Worm (Caenorhabditis elegans) whole organism, mixed stage, embryonic: ENCODE data around the gene Y15E3A.5.

Experiments used
- M03D4.4 ChIP-seq: sonication (generic microtip); optimal IDR thresholded peaks from 2 replicates; lab custom pipeline; 2017; ENCODE audit warnings: mild to moderate bottlenecking, missing genetic modification characterization, missing compliant biosample characterization
- bed-3 ChIP-seq: fragments of 200-800 bp; sonication (Bioruptor generic); optimal IDR thresholded peaks from 3 replicates; lab custom pipeline; 2018; ENCODE audit warnings: mild to moderate bottlenecking, missing genetic modification characterization, moderate library complexity, missing compliant biosample characterization
- blmp-1 ChIP-seq: fragments of 150-350 bp; optimal IDR thresholded peaks from 2 replicates; lab custom pipeline; 2014; ENCODE audit warnings: missing biosample characterization, missing genetic modification characterization
- ceh-39 ChIP-seq: fragments of 150-350 bp; optimal IDR thresholded peaks from 2 replicates; lab custom pipeline; 2014; ENCODE audit warnings: missing biosample characterization, missing genetic modification characterization
- ceh-43 ChIP-seq: fragments of 200-800 bp; sonication (Bioruptor generic); optimal IDR thresholded peaks from 2 replicates; lab custom pipeline; 2018; ENCODE audit warnings: mild to moderate bottlenecking, missing genetic modification characterization, moderate library complexity, missing compliant biosample characterization
- ceh-83 ChIP-seq: fragments of 200-800 bp; sonication (Bioruptor generic); optimal IDR thresholded peaks from 2 replicates; lab custom pipeline; 2018; ENCODE audit warnings: mild to moderate bottlenecking, missing genetic modification characterization, missing compliant biosample characterization
- ces-1 ChIP-seq: fragments of 150-350 bp; optimal IDR thresholded peaks from 2 replicates; lab custom pipeline; 2014; ENCODE audit warnings: missing biosample characterization, missing genetic modification reagents, missing genetic modification characterization
- cnd-1 ChIP-seq: fragments of 200-800 bp; sonication (Bioruptor generic); optimal IDR thresholded peaks from 2 replicates; lab custom pipeline; 2018; ENCODE audit warnings: mild to moderate bottlenecking, missing genetic modification characterization, missing compliant biosample characterization
- drap-1 ChIP-seq: fragments of 200-800 bp; sonication (Bioruptor generic); optimal IDR thresholded peaks from 3 replicates; lab custom pipeline; 2018; ENCODE audit warnings: mild to moderate bottlenecking, missing genetic modification characterization, missing compliant biosample characterization
- elt-1 ChIP-seq: sonication (generic microtip); optimal IDR thresholded peaks from 2 replicates; lab custom pipeline; 2017; ENCODE audit warnings: missing genetic modification characterization, mild to moderate bottlenecking, missing compliant biosample characterization, antibody characterized with exemption, moderate library complexity, borderline replicate concordance; ENCODE audit not compliant: insufficient read depth
- elt-3 ChIP-seq: fragments of 150-350 bp; optimal IDR thresholded peaks from 2 replicates; lab custom pipeline; 2014; ENCODE audit warnings: missing biosample characterization, missing genetic modification characterization
- flh-1 ChIP-seq: fragments of 200-800 bp; sonication (Bioruptor generic); optimal IDR thresholded peaks from 2 replicates; lab custom pipeline; 2018; ENCODE audit warnings: mild to moderate bottlenecking, missing genetic modification characterization, moderate library complexity, missing compliant biosample characterization
- hlh-1 ChIP-seq: fragments of 150-350 bp; optimal IDR thresholded peaks from 2 replicates; lab custom pipeline; 2014; ENCODE audit warnings: missing biosample characterization, missing genetic modification reagents, missing genetic modification characterization
- lin-13 ChIP-seq: fragments of 150-350 bp; optimal IDR thresholded peaks from 2 replicates; lab custom pipeline; 2014; ENCODE audit warnings: missing biosample characterization, missing genetic modification characterization
- lin-32 ChIP-seq: fragments of 200-800 bp; sonication (Bioruptor generic); optimal IDR thresholded peaks from 2 replicates; lab custom pipeline; 2018; ENCODE audit warnings: mild to moderate bottlenecking, missing genetic modification characterization, missing compliant biosample characterization
- lsy-2 ChIP-seq: fragments of 150-350 bp; optimal IDR thresholded peaks from 2 replicates; lab custom pipeline; 2014; ENCODE audit warnings: missing biosample characterization, missing genetic modification characterization
- mab-5 ChIP-seq: fragments of 150-350 bp; optimal IDR thresholded peaks from 2 replicates; lab custom pipeline; 2014; ENCODE audit warnings: missing biosample characterization, missing genetic modification characterization
- mep-1 ChIP-seq: fragments of 150-350 bp; optimal IDR thresholded peaks from 2 replicates; lab custom pipeline; 2017; ENCODE audit warnings: missing biosample characterization, missing genetic modification reagents, missing genetic modification characterization, inconsistent platforms
- mls-2 ChIP-seq: sonication (generic microtip); optimal IDR thresholded peaks from 2 replicates; lab custom pipeline; 2016; ENCODE audit warnings: mild to moderate bottlenecking, missing genetic modification characterization, moderate library complexity, missing compliant biosample characterization
- nhr-12 ChIP-seq: fragments of 150-350 bp; optimal IDR thresholded peaks from 2 replicates; lab custom pipeline; 2014; ENCODE audit warnings: missing biosample characterization, missing genetic modification characterization
- nhr-2 ChIP-seq: fragments of 150-350 bp; optimal IDR thresholded peaks from 2 replicates; lab custom pipeline; 2014; ENCODE audit warnings: missing biosample characterization, missing genetic modification characterization
- nhr-237 ChIP-seq: fragments of 150-350 bp; optimal IDR thresholded peaks from 2 replicates; lab custom pipeline; 2014; ENCODE audit warnings: missing biosample characterization, missing genetic modification characterization
- nhr-28 ChIP-seq: fragments of 150-350 bp; optimal IDR thresholded peaks from 2 replicates; lab custom pipeline; 2014; ENCODE audit warnings: missing biosample characterization, missing genetic modification characterization
- nhr-76 ChIP-seq: sonication (generic microtip); optimal IDR thresholded peaks from 2 replicates; lab custom pipeline; 2017; ENCODE audit warnings: missing biosample characterization, missing genetic modification characterization
- sem-2 ChIP-seq: fragments of 200-800 bp; sonication (Bioruptor generic); optimal IDR thresholded peaks from 2 replicates; lab custom pipeline; 2018; ENCODE audit warnings: mild to moderate bottlenecking, missing genetic modification characterization, missing compliant biosample characterization
- snpc-4 ChIP-seq: fragments of 150-350 bp; optimal IDR thresholded peaks from 2 replicates; lab custom pipeline; 2014; ENCODE audit warnings: missing biosample characterization, missing genetic modification characterization
- sptf-1 ChIP-seq: sonication (generic microtip); optimal IDR thresholded peaks from 2 replicates; lab custom pipeline; 2017; ENCODE audit warnings: mild to moderate bottlenecking, missing genetic modification characterization, moderate library complexity, missing compliant biosample characterization
- tbx-8 ChIP-seq: fragments of 200-800 bp; sonication (Bioruptor generic); optimal IDR thresholded peaks from 2 replicates; lab custom pipeline; 2018; ENCODE audit warnings: mild to moderate bottlenecking, missing genetic modification characterization, moderate library complexity, missing compliant biosample characterization
- unc-120 ChIP-seq: sonication (generic microtip); optimal IDR thresholded peaks from 2 replicates; lab custom pipeline; 2017; ENCODE audit warnings: missing genetic modification characterization, missing compliant biosample characterization; ENCODE audit not compliant: poor library complexity, severe bottlenecking
- unc-39 ChIP-seq: fragments of 150-350 bp; optimal IDR thresholded peaks from 2 replicates; lab custom pipeline; 2014; ENCODE audit warnings: missing biosample characterization, missing genetic modification characterization
- unc-62 ChIP-seq: fragments of 150-350 bp; optimal IDR thresholded peaks from 2 replicates; lab custom pipeline; 2014; ENCODE audit warnings: missing biosample characterization, missing genetic modification reagents, missing genetic modification characterization
- zip-8 ChIP-seq: fragments of 150-350 bp; optimal IDR thresholded peaks from 2 replicates; lab custom pipeline; 2014; ENCODE audit warnings: missing biosample characterization, missing genetic modification characterization
- ztf-11 ChIP-seq: fragments of 150-350 bp; optimal IDR thresholded peaks from 2 replicates; lab custom pipeline; 2014; ENCODE audit warnings: missing biosample characterization, missing genetic modification characterization

Y15E3A.5 gene

DNA sequence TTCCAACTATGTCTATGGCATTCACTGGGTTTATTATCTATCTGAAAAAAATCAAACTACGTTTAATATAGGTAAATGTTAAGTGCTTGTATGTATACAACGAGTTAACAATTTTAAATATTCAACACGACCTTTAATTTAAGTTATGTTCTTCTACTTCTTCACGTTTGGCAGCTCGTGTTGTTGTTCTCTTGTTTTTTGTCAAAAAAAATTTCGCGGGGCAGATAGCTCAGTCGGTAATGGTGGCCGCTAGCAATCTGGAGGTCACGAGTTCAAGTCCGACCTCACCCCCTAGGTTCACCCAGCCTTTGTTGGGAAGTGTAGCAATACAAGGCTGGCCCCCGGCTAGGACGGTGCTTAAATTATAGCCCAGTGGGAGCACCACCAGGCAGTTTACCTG lies 12.5 kb downstream of the Y15E3A.5 start:
- TF ChIP-seq lin-13 (tag; lab: Kevin White, UChicago) (no peak), tbx-8 (GFP tag; lab: Kevin White, UChicago) (no peak), M03D4.4 (tag; lab: Kevin White, UChicago) (no peak), ceh-39 (tag; lab: Kevin White, UChicago) (no peak), nhr-2 (tag; lab: Kevin White, UChicago) (no peak), lsy-2 (tag; lab: Kevin White, UChicago) (no peak), sem-2 (GFP tag; lab: Kevin White, UChicago) (no peak), nhr-28 (tag; lab: Kevin White, UChicago) (no peak), elt-3 (tag; lab: Kevin White, UChicago) (no peak), mls-2 (tag; lab: Kevin White, UChicago) (no peak), lin-32 (GFP tag; lab: Kevin White, UChicago) (no peak), ceh-83 (no peak), bed-3 (GFP tag; lab: Kevin White, UChicago) (no peak), unc-62 (no peak), elt-1 (tag; lab: Kevin White, UChicago) (no peak), drap-1 (GFP tag; lab: Kevin White, UChicago) (no peak), flh-1 (GFP tag; lab: Kevin White, UChicago) (no peak)
- TF ChIP-seq, all 35 proteins: peak for 0

ce11 chrX:15353874-15354480 lies 13.6 kb downstream of the Y15E3A.5 start:
- TF ChIP-seq nhr-237 (tag; lab: Kevin White, UChicago): peak; percentile 59
- peak; percentile 21 for TF ChIP-seq mls-2 (tag; lab: Kevin White, UChicago)
- TF ChIP-seq sem-2 (GFP tag; lab: Kevin White, UChicago): no peak
- TF ChIP-seq blmp-1 (tag; lab: Kevin White, UChicago): no peak
- TF ChIP-seq ces-1 (GFP tag; lab: Kevin White, UChicago): peak; percentile 55
- TF ChIP-seq hlh-1 (tag; lab: Kevin White, UChicago): no peak
- TF ChIP-seq bed-3 (GFP tag; lab: Kevin White, UChicago): no peak
- TF ChIP-seq unc-120 (tag; lab: Kevin White, UChicago): peak; percentile 76
- no peak for TF ChIP-seq nhr-12 (tag; lab: Kevin White, UChicago)
- no peak for TF ChIP-seq M03D4.4 (tag; lab: Kevin White, UChicago)
- TF ChIP-seq snpc-4 (tag; lab: Kevin White, UChicago): no peak
- TF ChIP-seq sptf-1 (tag; lab: Kevin White, UChicago): peak; percentile 57
- peak; percentile 31 for TF ChIP-seq mep-1

- no peak for TF ChIP-seq M03D4.4 (tag; lab: Kevin White, UChicago)
- TF ChIP-seq ztf-11 (tag; lab: Kevin White, UChicago): no peak
- TF ChIP-seq zip-8 (tag; lab: Kevin White, UChicago): no peak
- TF ChIP-seq unc-120 (tag; lab: Kevin White, UChicago): no peak
- no peak for TF ChIP-seq nhr-76
- no peak for TF ChIP-seq snpc-4 (tag; lab: Kevin White, UChicago)
- TF ChIP-seq nhr-28 (tag; lab: Kevin White, UChicago): no peak
- TF ChIP-seq ceh-83: no peak
Observed at ce11 chrX:15354938-15355337, 14.6 kb downstream of the Y15E3A.5 start, which contains the start of gene nfki-1. Gene nfki-1 (plus strand): TSS chrX:15355238.

DNA sequence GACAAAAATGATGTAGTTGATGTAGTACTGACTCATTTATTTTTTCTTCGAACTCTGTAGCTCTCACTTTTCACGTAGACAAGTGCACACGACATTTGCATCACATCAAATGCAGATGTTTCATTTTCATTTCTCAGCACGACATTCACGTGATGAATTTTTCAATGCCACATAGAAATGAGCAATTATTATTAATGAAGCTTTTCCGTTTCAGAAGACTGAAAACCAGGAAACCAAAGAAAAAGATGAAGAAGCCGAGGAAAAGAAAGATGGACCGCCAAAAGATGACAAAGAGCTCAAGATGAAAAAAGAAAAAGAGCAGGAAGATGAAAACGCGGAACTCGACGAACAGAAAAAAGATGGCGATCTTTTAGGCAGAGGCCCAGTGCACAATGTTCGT lies 15.2 kb downstream of the Y15E3A.5 start:
- no peak for TF ChIP-seq unc-39 (tag; lab: Kevin White, UChicago)
- no peak for TF ChIP-seq blmp-1 (tag; lab: Kevin White, UChicago)
- no peak for TF ChIP-seq cnd-1
- no peak for TF ChIP-seq unc-120 (tag; lab: Kevin White, UChicago)
- TF ChIP-seq bed-3 (GFP tag; lab: Kevin White, UChicago): no peak
- no peak for TF ChIP-seq snpc-4 (tag; lab: Kevin White, UChicago)
- TF ChIP-seq ceh-43 (GFP tag; lab: Kevin White, UChicago): no peak
- TF ChIP-seq unc-62: no peak
- TF ChIP-seq lin-32 (GFP tag; lab: Kevin White, UChicago): no peak
- no peak for TF ChIP-seq elt-1 (tag; lab: Kevin White, UChicago)
- TF ChIP-seq nhr-28 (tag; lab: Kevin White, UChicago): no peak
- no peak for TF ChIP-seq nhr-237 (tag; lab: Kevin White, UChicago)
- no peak for TF ChIP-seq M03D4.4 (tag; lab: Kevin White, UChicago)
- no peak for TF ChIP-seq mab-5
- no peak for TF ChIP-seq nhr-76
